Worm (Caenorhabditis elegans) whole organism, L1 larva: ENCODE measurements around the gene fipr-11.

Experiments used
- F16B12.6 ChIP-seq: fragments of 150-350 bp; optimal IDR thresholded peaks from 2 replicates; lab custom pipeline; 2014; ENCODE audit warnings: missing biosample characterization, missing genetic modification characterization
- Y116A8C.19 ChIP-seq: sonication (generic microtip); optimal IDR thresholded peaks from 2 replicates; lab custom pipeline; 2016; ENCODE audit warnings: missing compliant biosample characterization, missing genetic modification characterization, borderline replicate concordance
- aha-1 ChIP-seq: fragments of 150-350 bp; optimal IDR thresholded peaks from 2 replicates; lab custom pipeline; 2014; ENCODE audit warnings: missing biosample characterization, missing genetic modification characterization
- alr-1 ChIP-seq: fragments of 200-800 bp; sonication (Bioruptor generic); optimal IDR thresholded peaks from 2 replicates; lab custom pipeline; 2018; ENCODE audit warnings: borderline replicate concordance, mild to moderate bottlenecking, missing genetic modification characterization, missing compliant biosample characterization
- ama-1 ChIP-seq: fragments of 150-350 bp; optimal IDR thresholded peaks from 2 replicates; lab custom pipeline; 2014
- ceh-8 ChIP-seq: fragments of 200-800 bp; sonication (Bioruptor generic); optimal IDR thresholded peaks from 2 replicates; lab custom pipeline; 2018; ENCODE audit warnings: mild to moderate bottlenecking, missing genetic modification characterization, moderate library complexity, missing compliant biosample characterization
- ceh-82 ChIP-seq, 3 experiments: fragments of 150-350 bp in 1 of 3; sonication (generic microtip) in 2 of 3; optimal IDR thresholded peaks; 2 replicates each; lab custom pipeline; 2014 to 2017; ENCODE audit warnings: missing biosample characterization in 3 of 3, missing genetic modification characterization in 3 of 3
- dpl-1 ChIP-seq, 3 experiments: fragments of 150-350 bp in 2 of 3; sonication (generic microtip) in 1 of 3; optimal IDR thresholded peaks; 2 replicates each; lab custom pipeline; 2014 to 2017; ENCODE audit warnings: missing biosample characterization in 3 of 3, missing genetic modification characterization in 3 of 3, missing genetic modification reagents in 3 of 3
- dsc-1 ChIP-seq: sonication (generic microtip); optimal IDR thresholded peaks from 2 replicates; lab custom pipeline; 2016; ENCODE audit warnings: mild to moderate bottlenecking, missing genetic modification characterization, missing compliant biosample characterization
- efl-3 ChIP-seq: fragments of 200-800 bp; sonication (Bioruptor generic); optimal IDR thresholded peaks from 2 replicates; lab custom pipeline; 2018; ENCODE audit warnings: mild to moderate bottlenecking, missing genetic modification characterization, missing compliant biosample characterization
- elt-2 ChIP-seq: sonication (generic microtip); optimal IDR thresholded peaks from 2 replicates; lab custom pipeline; 2016; ENCODE audit warnings: missing genetic modification characterization, mild to moderate bottlenecking, inconsistent platforms, missing compliant biosample characterization, missing genetic modification reagents
- ets-5 ChIP-seq: fragments of 200-800 bp; sonication (Bioruptor generic); IDR thresholded peaks from 2 replicates; pipeline ENCODE4 v1.3.6; 2022; ENCODE audit warnings: missing genetic modification characterization, missing compliant biosample characterization
- grh-1 ChIP-seq: fragments of 200-800 bp; sonication (Bioruptor generic); IDR thresholded peaks from 2 replicates; pipeline ENCODE4 v1.3.6; 2022; ENCODE audit warnings: missing genetic modification reagents, missing genetic modification characterization, missing compliant biosample characterization
- irx-1 ChIP-seq: sonication (generic microtip); optimal IDR thresholded peaks from 2 replicates; lab custom pipeline; 2016; ENCODE audit warnings: missing genetic modification characterization, missing compliant biosample characterization
- jun-1 ChIP-seq: fragments of 150-350 bp; optimal IDR thresholded peaks from 2 replicates; lab custom pipeline; 2014; ENCODE audit warnings: missing biosample characterization, missing genetic modification reagents, missing genetic modification characterization
- lin-13 ChIP-seq: fragments of 150-350 bp; optimal IDR thresholded peaks from 2 replicates; lab custom pipeline; 2014; ENCODE audit warnings: missing biosample characterization, missing genetic modification reagents, missing genetic modification characterization
- lin-14 ChIP-seq: fragments of 200-800 bp; sonication (Bioruptor generic); optimal IDR thresholded peaks from 2 replicates; lab custom pipeline; 2018; ENCODE audit warnings: mild to moderate bottlenecking, missing genetic modification characterization, moderate library complexity, missing compliant biosample characterization
- lin-35 ChIP-seq, 2 experiments: fragments of 150-350 bp; optimal IDR thresholded peaks; 2 replicates each; lab custom pipeline; 2014; ENCODE audit warnings: missing biosample characterization in 2 of 2, missing genetic modification characterization in 2 of 2, missing genetic modification reagents in 2 of 2
- lin-39 ChIP-seq: fragments of 150-350 bp; optimal IDR thresholded peaks from 2 replicates; lab custom pipeline; 2014; ENCODE audit warnings: missing biosample characterization, missing genetic modification reagents, missing genetic modification characterization
- lir-3 ChIP-seq: sonication (generic microtip); optimal IDR thresholded peaks from 2 replicates; lab custom pipeline; 2016; ENCODE audit warnings: mild to moderate bottlenecking, missing genetic modification characterization, moderate library complexity, missing compliant biosample characterization; ENCODE audit not compliant: poor library complexity
- lsy-2 ChIP-seq, 2 experiments: fragments of 150-350 bp; optimal IDR thresholded peaks; 2 replicates each; lab custom pipeline; 2014; ENCODE audit warnings: missing biosample characterization in 2 of 2, missing genetic modification characterization in 2 of 2
- mab-9 ChIP-seq: fragments of 200-800 bp; sonication (Bioruptor generic); IDR thresholded peaks from 2 replicates; pipeline ENCODE4 v1.3.6; 2022; ENCODE audit warnings: missing genetic modification reagents, missing genetic modification characterization, missing compliant biosample characterization
- mef-2 ChIP-seq: fragments of 150-350 bp; optimal IDR thresholded peaks from 2 replicates; lab custom pipeline; 2014; ENCODE audit warnings: missing biosample characterization, missing genetic modification characterization
- nhr-19 ChIP-seq: fragments of 200-800 bp; sonication (Bioruptor generic); conservative IDR thresholded peaks from 2 replicates; pipeline ENCODE4 v1.3.6; 2022; ENCODE audit warnings: missing genetic modification characterization, missing compliant biosample characterization
- nhr-237 ChIP-seq: fragments of 150-350 bp; optimal IDR thresholded peaks from 2 replicates; lab custom pipeline; 2014; ENCODE audit warnings: missing biosample characterization, missing genetic modification characterization
- nhr-47 ChIP-seq: sonication (generic microtip); optimal IDR thresholded peaks from 2 replicates; lab custom pipeline; 2016; ENCODE audit warnings: mild to moderate bottlenecking, missing genetic modification characterization, moderate library complexity, missing compliant biosample characterization
- nhr-84 ChIP-seq: sonication (generic microtip); optimal IDR thresholded peaks from 2 replicates; lab custom pipeline; 2017; ENCODE audit warnings: missing biosample characterization, missing genetic modification characterization
- nhr-85 ChIP-seq: sonication (generic microtip); peaks from one replicate; lab custom pipeline; 2016; ENCODE audit warnings: missing genetic modification characterization, inconsistent platforms, missing compliant biosample characterization
- nhr-90 ChIP-seq: sonication (generic microtip); optimal IDR thresholded peaks from 2 replicates; lab custom pipeline; 2016; ENCODE audit warnings: mild to moderate bottlenecking, missing genetic modification characterization, missing compliant biosample characterization; ENCODE audit not compliant: poor library complexity
- pag-3 ChIP-seq: sonication (generic microtip); optimal IDR thresholded peaks from 2 replicates; lab custom pipeline; 2017; ENCODE audit warnings: missing genetic modification characterization, mild to moderate bottlenecking, missing compliant biosample characterization, antibody characterized with exemption, borderline replicate concordance; ENCODE audit not compliant: insufficient read depth
- pax-3 ChIP-seq: fragments of 200-800 bp; sonication (Bioruptor generic); optimal IDR thresholded peaks from 2 replicates; lab custom pipeline; 2018; ENCODE audit warnings: mild to moderate bottlenecking, missing genetic modification characterization, moderate library complexity, missing compliant biosample characterization
- pqm-1 ChIP-seq: sonication (generic microtip); optimal IDR thresholded peaks from 3 replicates; lab custom pipeline; 2017; ENCODE audit warnings: missing biosample characterization, missing genetic modification characterization
- rnt-1 ChIP-seq: sonication (generic microtip); optimal IDR thresholded peaks from 2 replicates; lab custom pipeline; 2016; ENCODE audit warnings: mild to moderate bottlenecking, missing genetic modification characterization, moderate library complexity, missing compliant biosample characterization
- skn-1 ChIP-seq: fragments of 150-350 bp; optimal IDR thresholded peaks from 2 replicates; lab custom pipeline; 2014; ENCODE audit warnings: missing biosample characterization, missing genetic modification characterization
- snpc-4 ChIP-seq: fragments of 150-350 bp; optimal IDR thresholded peaks from 2 replicates; lab custom pipeline; 2014; ENCODE audit warnings: missing biosample characterization, missing genetic modification characterization
- tbx-2 ChIP-seq: sonication (generic microtip); optimal IDR thresholded peaks from 2 replicates; lab custom pipeline; 2016; ENCODE audit warnings: missing genetic modification characterization, missing compliant biosample characterization
- tlp-1 ChIP-seq: fragments of 150-350 bp; optimal IDR thresholded peaks from 2 replicates; lab custom pipeline; 2014; ENCODE audit warnings: missing biosample characterization, missing genetic modification characterization
- unc-130 ChIP-seq: fragments of 150-350 bp; optimal IDR thresholded peaks from 2 replicates; lab custom pipeline; 2017; ENCODE audit warnings: missing biosample characterization, missing genetic modification characterization, inconsistent platforms
- unc-98 ChIP-seq: fragments of 200-800 bp; sonication (Bioruptor generic); IDR thresholded peaks from 2 replicates; pipeline ENCODE4 v1.3.6; 2022; ENCODE audit warnings: missing genetic modification characterization, missing compliant biosample characterization
- vab-15 ChIP-seq: sonication (generic microtip); optimal IDR thresholded peaks from 2 replicates; lab custom pipeline; 2017; ENCODE audit warnings: missing genotype, mild to moderate bottlenecking, missing genetic modification characterization, missing compliant biosample characterization
- zip-4 ChIP-seq: fragments of 200-800 bp; sonication (Bioruptor generic); optimal IDR thresholded peaks from 2 replicates; lab custom pipeline; 2018; ENCODE audit warnings: mild to moderate bottlenecking, missing genetic modification characterization, moderate library complexity, missing compliant biosample characterization
- ztf-11 ChIP-seq, 2 experiments: sonication (generic microtip); optimal IDR thresholded peaks; 2 replicates each; lab custom pipeline; 2016 to 2017; ENCODE audit warnings: missing genetic modification characterization in 2 of 2, missing biosample characterization in 1 of 2, missing compliant biosample characterization in 1 of 2
- ztf-4 ChIP-seq: fragments of 150-350 bp; optimal IDR thresholded peaks from 2 replicates; lab custom pipeline; 2014; ENCODE audit warnings: missing biosample characterization, missing genetic modification characterization

fipr-11 gene

ce11 chrV:9924389-9924788 is 18.4 kb upstream of the fipr-11 start:
- TF ChIP-seq elt-2 (tag; lab: Kevin White, UChicago) (peak; percentile 52), ceh-8 (no peak), pqm-1 (peak; percentile 1)

- no peak for TF ChIP-seq efl-3
- TF ChIP-seq pqm-1: no peak
- TF ChIP-seq lir-3 (tag; lab: Kevin White, UChicago): no peak
- no peak for TF ChIP-seq dpl-1 (GFP tag; optimal IDR thresholded peaks at IDR 0.05; lab: Kevin White, UChicago)
- no peak for TF ChIP-seq rnt-1 (tag; lab: Kevin White, UChicago)
- no peak for TF ChIP-seq grh-1
- TF ChIP-seq tlp-1 (tag; lab: Kevin White, UChicago): no peak
- TF ChIP-seq ztf-11 (tag; optimal IDR thresholded peaks at IDR 0.05; lab: Kevin White, UChicago): no peak
- TF ChIP-seq unc-130 (tag; lab: Kevin White, UChicago): no peak
- TF ChIP-seq ztf-4 (tag; lab: Kevin White, UChicago): no peak
- no peak for TF ChIP-seq nhr-47
- no peak for TF ChIP-seq ceh-8
- no peak for TF ChIP-seq F16B12.6 (tag; lab: Kevin White, UChicago)
- TF ChIP-seq nhr-237 (tag; lab: Kevin White, UChicago): no peak
- TF ChIP-seq ceh-82 (tag; optimal IDR thresholded peaks at IDR 0.05; lab: Kevin White, UChicago): no peak
- TF ChIP-seq jun-1 (tag; lab: Kevin White, UChicago): no peak
- no peak for TF ChIP-seq pag-3 (tag; lab: Kevin White, UChicago)
Measured at ce11 chrV:9922481-9922880, 16.5 kb upstream of the fipr-11 start, which contains the start of gene C50H2.7. Gene C50H2.7 (plus strand): TSS chrV:9922781.

- TF ChIP-seq aha-1 (no peak), ceh-8 (no peak), mef-2 (tag; lab: Kevin White, UChicago) (no peak), lin-14 (no peak), unc-130 (tag; lab: Kevin White, UChicago) (no peak), lin-35 (GFP tag; optimal IDR thresholded peaks at IDR 0.05; lab: Kevin White, UChicago) (no peak), pqm-1 (no peak), ets-5 (no peak), mab-9 (no peak), skn-1 (tag; lab: Kevin White, UChicago) (no peak), ceh-82 (tag; optimal IDR thresholded peaks at IDR 0.05; lab: Kevin White, UChicago) (no peak), nhr-90 (no peak), nhr-84 (tag; lab: Kevin White, UChicago) (no peak), snpc-4 (tag; lab: Kevin White, UChicago) (no peak), pax-3 (tag; lab: Kevin White, UChicago) (no peak), nhr-85 (tag; lab: Kevin White, UChicago) (no peak)
Measured at ce11 chrV:9921288-9921687, 15.3 kb upstream of the fipr-11 start, which contains the start of gene ceh-75. Gene ceh-75 (plus strand): TSS chrV:9921337.

- no peak for TF ChIP-seq nhr-90
- TF ChIP-seq lsy-2 (tag; optimal IDR thresholded peaks at IDR 0.05; lab: Kevin White, UChicago): no peak
- TF ChIP-seq unc-98: no peak
- no peak for TF ChIP-seq zip-4 (GFP tag; lab: Kevin White, UChicago)
- TF ChIP-seq mef-2 (tag; lab: Kevin White, UChicago): no peak
- no peak for TF ChIP-seq irx-1
- TF ChIP-seq lin-13 (GFP tag; lab: Kevin White, UChicago): no peak
- no peak for TF ChIP-seq dsc-1 (tag; lab: Kevin White, UChicago)
- no peak for TF ChIP-seq tbx-2
- no peak for TF ChIP-seq Y116A8C.19 (tag; lab: Kevin White, UChicago)
- TF ChIP-seq vab-15 (tag; lab: Kevin White, UChicago): no peak
- no peak for TF ChIP-seq ama-1
- no peak for TF ChIP-seq nhr-19 (GFP tag; lab: Robert Waterston, UW)
- TF ChIP-seq alr-1: no peak
- no peak for TF ChIP-seq mab-9
- TF ChIP-seq lin-39 (tag; lab: Kevin White, UChicago): no peak
- no peak for TF ChIP-seq ceh-8
Measured at ce11 chrV:9918410-9918809, 12.4 kb upstream of the fipr-11 start, which contains the start of gene C50H2.5. Gene C50H2.5 (plus strand): TSS chrV:9918710.
